Fruit fly (Drosophila melanogaster): Measurements from ENCODE around the gene Kah.

- peak; percentile 73 for TF ChIP-seq CG32121 (GFP tag; IDR thresholded peaks at IDR 0.05)
- 0 out of 3 replicates have a peak, but pooled peaks have one; percentile 36 for TF ChIP-seq CG4496 (GFP tag; IDR thresholded peaks at IDR 0.05)
- peak; percentile 45 for TF ChIP-seq CG14655 (GFP tag; optimal IDR thresholded peaks at IDR 0.05)
- no peak for TF ChIP-seq EcR (GFP tag; optimal IDR thresholded peaks at IDR 0.05)
- no peak for TF ChIP-seq CG15710 (tag; optimal IDR thresholded peaks at IDR 0.05)
- TF ChIP-seq CG17806 (tag; optimal IDR thresholded peaks at IDR 0.05) = peak; percentile 9
- no peak for TF ChIP-seq gl (tag; optimal IDR thresholded peaks at IDR 0.05)
- TF ChIP-seq rn (GFP tag; IDR thresholded peaks at IDR 0.05) = no peak
Observed at dm6 chr3L:563951-564350, 25.1 kb downstream of the Kah start.
